Fruit fly (Drosophila melanogaster) whole organism, wandering third instar larva: ENCODE data around the gene CG15696.

Source experiments
- Abd-B ChIP-seq: fragments of >200 bp; optimal IDR thresholded peaks from 2 replicates; lab custom pipeline; 2017; ENCODE audit warnings: missing biosample characterization, missing genetic modification characterization
- CG32264 ChIP-seq: fragments of 200-800 bp; sonication (Bioruptor generic); optimal IDR thresholded peaks from 2 replicates; lab custom pipeline; 2016; ENCODE audit warnings: missing biosample characterization, missing genetic modification characterization
- CG9705 ChIP-seq: fragments of 200-800 bp; sonication (Bioruptor generic); optimal IDR thresholded peaks from 2 replicates; lab custom pipeline; 2018; ENCODE audit warnings: missing biosample characterization, mild to moderate bottlenecking, missing genetic modification characterization
- CrebA ChIP-seq: fragments of 200-800 bp; sonication (Bioruptor generic); optimal IDR thresholded peaks from 2 replicates; lab custom pipeline; 2016; ENCODE audit warnings: missing biosample characterization, mild to moderate bottlenecking, missing genetic modification characterization, borderline replicate concordance
- Dfd ChIP-seq: fragments of >200 bp; optimal IDR thresholded peaks from 2 replicates; lab custom pipeline; 2017; ENCODE audit warnings: missing biosample characterization, missing genetic modification characterization
- Dif ChIP-seq: fragments of 200-275, 200-300 bp; sonication (Bioruptor generic); optimal IDR thresholded peaks from 2 replicates; lab custom pipeline; 2018; ENCODE audit warnings: missing biosample characterization, missing genetic modification characterization; ENCODE audit not compliant: partially characterized antibody
- GATAd ChIP-seq: sonication (Bioruptor generic); optimal IDR thresholded peaks from 2 replicates; lab custom pipeline; 2016; ENCODE audit warnings: missing biosample characterization, missing genetic modification characterization
- HLH106 ChIP-seq: fragments of 200-800 bp; optimal IDR thresholded peaks from 3 replicates; lab custom pipeline; 2019; ENCODE audit warnings: missing biosample characterization, mild to moderate bottlenecking, missing genetic modification characterization, moderate library complexity
- Hnf4 ChIP-seq: fragments of 200-800 bp; sonication (Bioruptor generic); optimal IDR thresholded peaks from 2 replicates; lab custom pipeline; 2016; ENCODE audit warnings: missing biosample characterization, mild to moderate bottlenecking, missing genetic modification characterization
- Hr78 ChIP-seq: fragments of >200 bp; optimal IDR thresholded peaks from 2 replicates; lab custom pipeline; 2017; ENCODE audit warnings: missing biosample characterization, missing genetic modification characterization
- Hr83 ChIP-seq: fragments of 200-300 bp; sonication (Bioruptor generic); optimal IDR thresholded peaks from 2 replicates; lab custom pipeline; 2016; ENCODE audit warnings: missing biosample characterization, mild to moderate bottlenecking, missing genetic modification characterization, moderate library complexity; ENCODE audit not compliant: poor library complexity, severe bottlenecking
- Jra ChIP-seq: sonication (Bioruptor generic); optimal IDR thresholded peaks from 2 replicates; lab custom pipeline; 2016; ENCODE audit warnings: missing biosample characterization, missing genetic modification characterization
- Mio ChIP-seq: sonication (Bioruptor generic); optimal IDR thresholded peaks from 2 replicates; lab custom pipeline; 2016; ENCODE audit warnings: missing biosample characterization, missing genetic modification characterization
- Myc ChIP-seq: fragments of >200 bp; optimal IDR thresholded peaks from 2 replicates; lab custom pipeline; 2017
- N ChIP-seq: fragments of >200 bp; optimal IDR thresholded peaks from 2 replicates; lab custom pipeline; 2018; ENCODE audit warnings: missing biosample characterization, missing external identifiers, missing genetic modification characterization
- OdsH ChIP-seq: fragments of 200-800 bp; sonication (Bioruptor generic); optimal IDR thresholded peaks from 2 replicates; lab custom pipeline; 2016; ENCODE audit warnings: missing biosample characterization, mild to moderate bottlenecking, missing genetic modification characterization
- Rel ChIP-seq, 2 experiments: fragments of 200-800 bp; sonication (Bioruptor generic) in 1 of 2; optimal IDR thresholded peaks; 2 replicates in 1 of 2; 3 replicates in 1 of 2; lab custom pipeline; 2016 to 2019; ENCODE audit warnings: mild to moderate bottlenecking in 2 of 2, missing biosample characterization in 2 of 2, missing genetic modification characterization in 2 of 2, moderate library complexity in 1 of 2
- Sp1 ChIP-seq: fragments of 200-800 bp; sonication (Bioruptor generic); optimal IDR thresholded peaks from 3 replicates; lab custom pipeline; 2019; ENCODE audit warnings: missing biosample characterization, mild to moderate bottlenecking, missing genetic modification characterization, moderate library complexity
- Vsx2 ChIP-seq: fragments of 200-300, 225-300 bp; sonication (Bioruptor generic); optimal IDR thresholded peaks from 2 replicates; lab custom pipeline; 2018; ENCODE audit warnings: missing biosample characterization, missing genetic modification characterization; ENCODE audit not compliant: partially characterized antibody
- br ChIP-seq: fragments of 200-800 bp; sonication (Bioruptor generic); optimal IDR thresholded peaks from 2 replicates; lab custom pipeline; 2016; ENCODE audit warnings: missing biosample characterization, missing genetic modification characterization
- brk ChIP-seq: fragments of 200-800 bp; sonication (Bioruptor generic); optimal IDR thresholded peaks from 2 replicates; lab custom pipeline; 2016; ENCODE audit warnings: missing biosample characterization, mild to moderate bottlenecking, missing genetic modification characterization
- dl ChIP-seq, 2 experiments: fragments of 175-275, 200-275 bp in 1 of 2; fragments of 200-275 bp in 1 of 2; sonication (Bioruptor generic); optimal IDR thresholded peaks; lab custom pipeline; 2018; ENCODE audit warnings: mild to moderate bottlenecking in 2 of 2, missing biosample characterization in 2 of 2, missing genetic modification characterization in 2 of 2, moderate library complexity in 2 of 2; ENCODE audit not compliant: partially characterized antibody in 2 of 2, insufficient read depth in 1 of 2
- dmrt93B ChIP-seq: fragments of 200-800 bp; sonication (Bioruptor generic); optimal IDR thresholded peaks from 2 replicates; lab custom pipeline; 2018; ENCODE audit warnings: missing biosample characterization, mild to moderate bottlenecking, missing genetic modification characterization
- dsf ChIP-seq: sonication (Bioruptor generic); optimal IDR thresholded peaks from 2 replicates; lab custom pipeline; 2016; ENCODE audit warnings: missing biosample characterization, missing genetic modification characterization, borderline replicate concordance
- foxo ChIP-seq, 2 experiments: fragments of 200-800 bp; sonication (Bioruptor generic); optimal IDR thresholded peaks; 2 replicates in 1 of 2; 3 replicates in 1 of 2; lab custom pipeline; 2016 to 2017; ENCODE audit warnings: missing biosample characterization in 2 of 2, missing genetic modification characterization in 2 of 2
- fru ChIP-seq: fragments of 200-800 bp; sonication (Bioruptor generic); optimal IDR thresholded peaks from 3 replicates; lab custom pipeline; 2016; ENCODE audit warnings: missing biosample characterization, mild to moderate bottlenecking, missing genetic modification characterization
- jim ChIP-seq: fragments of 175-275, 200-325 bp; sonication (Bioruptor generic); optimal IDR thresholded peaks from 2 replicates; lab custom pipeline; 2016; ENCODE audit warnings: missing biosample characterization, mild to moderate bottlenecking, missing genetic modification characterization
- lola ChIP-seq: fragments of >200 bp; optimal IDR thresholded peaks from 2 replicates; lab custom pipeline; 2017; ENCODE audit warnings: missing biosample characterization, missing genetic modification characterization
- pan ChIP-seq: fragments of >200 bp; optimal IDR thresholded peaks from 2 replicates; lab custom pipeline; 2017
- psq ChIP-seq: fragments of 200-800 bp; sonication (Bioruptor generic); optimal IDR thresholded peaks from 3 replicates; lab custom pipeline; 2017; ENCODE audit warnings: missing biosample characterization, mild to moderate bottlenecking, missing genetic modification characterization, moderate library complexity
- sage ChIP-seq: fragments of 200-800 bp; sonication (Bioruptor generic); optimal IDR thresholded peaks from 2 replicates; lab custom pipeline; 2016; ENCODE audit warnings: missing biosample characterization, mild to moderate bottlenecking, missing genetic modification characterization
- sv ChIP-seq: fragments of 200-800 bp; sonication (Bioruptor generic); optimal IDR thresholded peaks from 3 replicates; lab custom pipeline; 2016; ENCODE audit warnings: missing biosample characterization, missing genetic modification characterization
- tai ChIP-seq: sonication (Bioruptor generic); optimal IDR thresholded peaks from 2 replicates; lab custom pipeline; 2016; ENCODE audit warnings: missing biosample characterization, missing genetic modification characterization
- usp ChIP-seq: fragments of >200 bp; optimal IDR thresholded peaks from 2 replicates; lab custom pipeline; 2017; ENCODE audit warnings: missing biosample characterization, missing genetic modification characterization
- woc ChIP-seq: sonication (Bioruptor generic); optimal IDR thresholded peaks from 2 replicates; lab custom pipeline; 2016; ENCODE audit warnings: missing biosample characterization, mild to moderate bottlenecking, missing genetic modification characterization

Gene CG15696

dm6 chr3R:20859845-20860244, 13.0 kb downstream of the CG15696 start, which contains the start of gene Ir93a:
TSS of gene Ir93a (minus strand) at chr3R:20859945.
- no peak for TF ChIP-seq HLH106
- no peak for TF ChIP-seq CG9705
- TF ChIP-seq Rel (GFP tag; optimal IDR thresholded peaks at IDR 0.05; lab: Kevin White, UChicago), result no peak
- TF ChIP-seq Rel (tag; optimal IDR thresholded peaks at IDR 0.05; lab: Kevin White, UChicago), result no peak
- TF ChIP-seq sv, result no peak
- no peak for TF ChIP-seq Dfd
- TF ChIP-seq Sp1 (GFP tag; lab: Kevin White, UChicago), result no peak
- no peak for TF ChIP-seq Mio (GFP tag; lab: Kevin White, UChicago)
- TF ChIP-seq dsf (GFP tag; lab: Kevin White, UChicago), result no peak
- TF ChIP-seq tai (GFP tag; lab: Kevin White, UChicago), result no peak
- TF ChIP-seq CrebA (GFP tag; lab: Kevin White, UChicago), result no peak
- TF ChIP-seq br (GFP tag; lab: Kevin White, UChicago), result no peak
- no peak for TF ChIP-seq jim (GFP tag; lab: Kevin White, UChicago)
- TF ChIP-seq GATAd (GFP tag; lab: Kevin White, UChicago), result no peak
- no peak for TF ChIP-seq Myc
- no peak for TF ChIP-seq woc
- no peak for TF ChIP-seq Hr78 (GFP tag; lab: Kevin White, UChicago)
- TF ChIP-seq Hr83, result no peak
- TF ChIP-seq sage (GFP tag; lab: Kevin White, UChicago), result no peak
- no peak for TF ChIP-seq Vsx2 (GFP tag; lab: Kevin White, UChicago)
- TF ChIP-seq OdsH, result no peak

- TF ChIP-seq dmrt93B (GFP tag; lab: Kevin White, UChicago) (no peak), pan (no peak), OdsH (no peak), Sp1 (GFP tag; lab: Kevin White, UChicago) (no peak), sage (GFP tag; lab: Kevin White, UChicago) (no peak), dsf (GFP tag; lab: Kevin White, UChicago) (no peak), Dfd (no peak), N (GFP tag; lab: Kevin White, UChicago) (no peak), psq (GFP tag; lab: Kevin White, UChicago) (no peak), Hnf4 (GFP tag; lab: Kevin White, UChicago) (no peak), lola (GFP tag; lab: Kevin White, UChicago) (no peak), woc (no peak), Hr78 (GFP tag; lab: Kevin White, UChicago) (no peak), tai (GFP tag; lab: Kevin White, UChicago) (no peak), Dif (no peak), fru (GFP tag; lab: Kevin White, UChicago) (no peak), Abd-B (GFP tag; lab: Kevin White, UChicago) (no peak)
- TF ChIP-seq, all 38 proteins: peak for 0
These were observed 19.3 kb downstream of the CG15696 start, which contains the start of gene KaiR1D for dm6 chr3R:20866204-20866603. TSS of gene KaiR1D (minus strand) at chr3R:20866231.

- TF ChIP-seq usp (GFP tag; lab: Kevin White, UChicago) (no peak), brk (GFP tag; lab: Kevin White, UChicago) (no peak), dmrt93B (GFP tag; lab: Kevin White, UChicago) (no peak), CG32264 (GFP tag; lab: Kevin White, UChicago) (no peak), jim (GFP tag; lab: Kevin White, UChicago) (no peak), Sp1 (GFP tag; lab: Kevin White, UChicago) (no peak), Myc (no peak), lola (GFP tag; lab: Kevin White, UChicago) (no peak), OdsH (no peak), foxo (GFP tag; optimal IDR thresholded peaks at IDR 0.05; lab: Kevin White, UChicago) (no peak), Hr83 (no peak), sage (GFP tag; lab: Kevin White, UChicago) (no peak)
These were observed 23.9 kb downstream of the CG15696 start, which contains the start of gene TotA for dm6 chr3R:20870736-20871135. TSS of gene TotA (plus strand) at chr3R:20871036.

dm6 chr3R:20872688-20873087, 25.8 kb downstream of the CG15696 start, which contains the start of gene TotC:
TSS of gene TotC (plus strand) at chr3R:20872988.
- no peak for TF ChIP-seq br (GFP tag; lab: Kevin White, UChicago)
- TF ChIP-seq usp (GFP tag; lab: Kevin White, UChicago), result no peak
- no peak for TF ChIP-seq dsf (GFP tag; lab: Kevin White, UChicago)
- TF ChIP-seq dl (GFP tag; optimal IDR thresholded peaks at IDR 0.05; lab: Kevin White, UChicago; ENCODE audit: insufficient read depth in 1 of 2, partially characterized antibody in 2 of 2), result no peak
- no peak for TF ChIP-seq OdsH
- no peak for TF ChIP-seq Jra (GFP tag; lab: Kevin White, UChicago)
- no peak for TF ChIP-seq brk (GFP tag; lab: Kevin White, UChicago)
